Worm (Caenorhabditis elegans): Measurements from ENCODE around the gene twk-26.

twk-26 gene

ce11 chrX:3070322-3070721 lies 15.7 kb upstream of the twk-26 start, which contains the start of gene ceh-31:
ceh-31 (minus strand) TSS chrX:3070422.
- TF ChIP-seq nhr-11 (tag; optimal IDR thresholded peaks at IDR 0.05) (no peak), lin-39 (tag; optimal IDR thresholded peaks at IDR 0.05) (no peak), aly-2 (tag; optimal IDR thresholded peaks at IDR 0.05) (no peak), ztf-11 (tag; optimal IDR thresholded peaks at IDR 0.05) (no peak), nhr-25 (tag; optimal IDR thresholded peaks at IDR 0.05) (no peak), ceh-16 (tag; optimal IDR thresholded peaks at IDR 0.05) (no peak), mdl-1 (tag; optimal IDR thresholded peaks at IDR 0.05) (no peak), ama-1 (optimal IDR thresholded peaks at IDR 0.05) (no peak), nfya-1 (tag; optimal IDR thresholded peaks at IDR 0.05; ENCODE audit: insufficient read depth) (no peak), lsy-12 (tag; optimal IDR thresholded peaks at IDR 0.05) (no peak), snpc-4 (tag; optimal IDR thresholded peaks at IDR 0.05) (no peak), elt-3 (tag; optimal IDR thresholded peaks at IDR 0.05) (no peak), egl-5 (tag; optimal IDR thresholded peaks at IDR 0.05) (no peak), pha-4 (tag; optimal IDR thresholded peaks at IDR 0.05) (no peak), nhr-43 (tag; optimal IDR thresholded peaks at IDR 0.05; ENCODE audit: poor library complexity, severe bottlenecking) (no peak)

- TF ChIP-seq nfya-1 (tag; optimal IDR thresholded peaks at IDR 0.05; ENCODE audit: insufficient read depth): no peak
- no peak for TF ChIP-seq egl-27 (tag; optimal IDR thresholded peaks at IDR 0.05)
- TF ChIP-seq elt-2 (tag; optimal IDR thresholded peaks at IDR 0.05): no peak
- TF ChIP-seq sea-2 (GFP tag; optimal IDR thresholded peaks at IDR 0.05): no peak
- TF ChIP-seq unc-62 (GFP tag; optimal IDR thresholded peaks at IDR 0.05): no peak
- no peak for TF ChIP-seq ceh-28 (tag; optimal IDR thresholded peaks at IDR 0.05)
- no peak for TF ChIP-seq ceh-16 (tag; optimal IDR thresholded peaks at IDR 0.05)
- TF ChIP-seq snpc-4 (tag; optimal IDR thresholded peaks at IDR 0.05): no peak
- TF ChIP-seq unc-39 (tag; optimal IDR thresholded peaks at IDR 0.05): no peak
- no peak for TF ChIP-seq mdl-1 (tag; optimal IDR thresholded peaks at IDR 0.05)
- TF ChIP-seq fkh-10 (GFP tag; optimal IDR thresholded peaks at IDR 0.05): no peak
- no peak for TF ChIP-seq nhr-77 (tag; optimal IDR thresholded peaks at IDR 0.05)
- TF ChIP-seq R02D3.7 (tag; optimal IDR thresholded peaks at IDR 0.05): no peak
Measured at ce11 chrX:3067052-3067451, 12.4 kb upstream of the twk-26 start.

ce11 chrX:3063274-3063673 lies 8.7 kb upstream of the twk-26 start, which contains the start of gene ceh-30:
ceh-30 (plus strand) TSS chrX:3063574.
- TF ChIP-seq fkh-2 (tag; optimal IDR thresholded peaks at IDR 0.05) (no peak), hmg-11 (tag; optimal IDR thresholded peaks at IDR 0.05) (no peak), pha-4 (tag; optimal IDR thresholded peaks at IDR 0.05) (no peak), elt-1 (tag; optimal IDR thresholded peaks at IDR 0.05) (no peak), lin-15B (tag; optimal IDR thresholded peaks at IDR 0.05) (no peak), nfya-1 (tag; optimal IDR thresholded peaks at IDR 0.05; ENCODE audit: insufficient read depth) (no peak), ztf-11 (tag; optimal IDR thresholded peaks at IDR 0.05) (no peak)

- TF ChIP-seq tbx-2 (tag; optimal IDR thresholded peaks at IDR 0.05) (no peak), lin-15B (tag; optimal IDR thresholded peaks at IDR 0.05) (no peak), nhr-77 (tag; optimal IDR thresholded peaks at IDR 0.05) (no peak), nhr-67 (tag; optimal IDR thresholded peaks at IDR 0.05) (no peak), zag-1 (tag; optimal IDR thresholded peaks at IDR 0.05) (no peak), ZK546.5 (tag; optimal IDR thresholded peaks at IDR 0.05) (no peak), fkh-10 (GFP tag; optimal IDR thresholded peaks at IDR 0.05) (no peak), ztf-11 (tag; optimal IDR thresholded peaks at IDR 0.05) (no peak), ceh-9 (tag; optimal IDR thresholded peaks at IDR 0.05) (no peak), nhr-76 (tag; optimal IDR thresholded peaks at IDR 0.05) (no peak), ama-1 (optimal IDR thresholded peaks at IDR 0.05) (no peak), ceh-16 (tag; optimal IDR thresholded peaks at IDR 0.05) (no peak), unc-39 (tag; optimal IDR thresholded peaks at IDR 0.05) (no peak), lsy-12 (tag; optimal IDR thresholded peaks at IDR 0.05) (no peak)
Measured at ce11 chrX:3061698-3062097, 7.1 kb upstream of the twk-26 start.

- TF ChIP-seq aly-2 (tag; optimal IDR thresholded peaks at IDR 0.05) (no peak), ceh-28 (tag; optimal IDR thresholded peaks at IDR 0.05) (no peak), jun-1 (tag; optimal IDR thresholded peaks at IDR 0.05) (no peak), nhr-28 (tag; optimal IDR thresholded peaks at IDR 0.05) (no peak), elt-3 (tag; optimal IDR thresholded peaks at IDR 0.05) (no peak), lin-15B (tag; optimal IDR thresholded peaks at IDR 0.05) (no peak), nhr-11 (tag; optimal IDR thresholded peaks at IDR 0.05) (no peak), egl-27 (tag; optimal IDR thresholded peaks at IDR 0.05) (no peak), elt-1 (tag; optimal IDR thresholded peaks at IDR 0.05) (no peak), nhr-12 (tag; optimal IDR thresholded peaks at IDR 0.05) (no peak)
Measured at ce11 chrX:3059299-3059698, 4.7 kb upstream of the twk-26 start, which contains the start of gene rsef-1. rsef-1 (minus strand) TSS chrX:3059399.

All from whole organism, L3 larva.